Worm (Caenorhabditis elegans): ENCODE data around the gene btb-16.

The btb-16 gene

DNA sequence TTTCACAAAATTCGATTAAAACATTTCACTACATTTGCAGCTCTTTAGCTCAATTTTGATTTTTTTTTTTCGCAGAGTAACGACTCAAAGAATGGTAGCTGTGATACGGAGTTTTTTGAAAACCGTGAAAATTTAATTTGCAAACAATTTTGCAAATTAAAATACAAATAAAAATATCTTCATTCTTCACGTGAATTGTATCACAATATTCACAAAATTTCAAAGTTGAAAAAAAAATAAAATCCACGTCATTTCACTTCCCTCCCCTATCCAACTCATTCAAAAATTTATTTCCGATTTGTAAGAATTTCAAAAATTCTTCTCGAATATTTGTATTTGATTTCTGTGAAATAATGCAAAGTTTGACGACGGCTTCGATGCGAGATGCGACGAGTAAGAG lies 18.0 kb upstream of the btb-16 start, which contains the start of gene wht-4:
Gene wht-4 (plus strand): TSS at position 301 of the 400 bp plus-strand sequence.
- no peak for TF ChIP-seq lin-13 (GFP tag; optimal IDR thresholded peaks at IDR 0.05)
- no peak for TF ChIP-seq C34B4.2 (tag; optimal IDR thresholded peaks at IDR 0.05)
- TF ChIP-seq ces-1 (GFP tag; optimal IDR thresholded peaks at IDR 0.05) = no peak
- TF ChIP-seq dsc-1 (tag; optimal IDR thresholded peaks at IDR 0.05) = no peak
- no peak for TF ChIP-seq lin-15B (tag; optimal IDR thresholded peaks at IDR 0.05)
- no peak for TF ChIP-seq dpl-1 (GFP tag; optimal IDR thresholded peaks at IDR 0.05)
- TF ChIP-seq efl-1 (optimal IDR thresholded peaks at IDR 0.05) = no peak
- no peak for TF ChIP-seq efl-1 (GFP tag; optimal IDR thresholded peaks at IDR 0.05 in 1 of 2)
- TF ChIP-seq mep-1 (tag; optimal IDR thresholded peaks at IDR 0.05) = no peak
- no peak for TF ChIP-seq alr-1 (tag; optimal IDR thresholded peaks at IDR 0.05; ENCODE audit: borderline replicate concordance)
- no peak for TF ChIP-seq pag-3 (tag; optimal IDR thresholded peaks at IDR 0.05; ENCODE audit: borderline replicate concordance, insufficient read depth)
- no peak for TF ChIP-seq nhr-19 (GFP tag; conservative IDR thresholded peaks at IDR 0.05)
- TF ChIP-seq unc-98 (GFP tag; IDR thresholded peaks at IDR 0.05) = no peak
- TF ChIP-seq Y116A8C.19 (tag; optimal IDR thresholded peaks at IDR 0.05; ENCODE audit: borderline replicate concordance) = no peak
- no peak for TF ChIP-seq hpl-2 (GFP tag; optimal IDR thresholded peaks at IDR 0.05)
- no peak for TF ChIP-seq sox-4 (tag; optimal IDR thresholded peaks at IDR 0.05)
- TF ChIP-seq nhr-47 (tag; optimal IDR thresholded peaks at IDR 0.05) = no peak
- no peak for TF ChIP-seq fkh-8 (tag; optimal IDR thresholded peaks at IDR 0.05)
- no peak for TF ChIP-seq lir-3 (tag; optimal IDR thresholded peaks at IDR 0.05; ENCODE audit: poor library complexity)

DNA sequence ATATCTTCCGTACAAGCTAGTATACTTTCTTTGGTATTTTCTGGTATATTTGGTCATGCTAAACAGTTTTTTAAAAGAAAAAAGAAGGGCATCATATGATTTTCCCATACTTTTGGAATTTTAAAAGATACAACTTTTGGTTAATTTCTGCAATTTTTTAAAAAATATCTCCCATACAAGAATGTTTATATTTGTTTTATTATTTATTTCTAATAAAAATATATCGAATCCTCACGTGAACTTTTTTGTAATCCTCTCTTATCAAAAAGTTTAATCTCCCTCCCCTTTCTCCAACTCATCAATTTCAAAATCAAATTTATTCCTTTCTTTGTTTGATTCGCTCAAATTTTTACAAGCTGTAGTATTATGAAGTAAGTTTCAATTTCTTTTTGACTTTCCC lies 14.3 kb upstream of the btb-16 start, which contains the start of gene nep-13:
Gene nep-13 (plus strand): TSS at position 301 of the 400 bp plus-strand sequence.
- no peak for TF ChIP-seq xbp-1 (tag; optimal IDR thresholded peaks at IDR 0.05)
- no peak for TF ChIP-seq alr-1 (tag; optimal IDR thresholded peaks at IDR 0.05; ENCODE audit: borderline replicate concordance)
- no peak for TF ChIP-seq elt-3 (tag; optimal IDR thresholded peaks at IDR 0.05)

DNA sequence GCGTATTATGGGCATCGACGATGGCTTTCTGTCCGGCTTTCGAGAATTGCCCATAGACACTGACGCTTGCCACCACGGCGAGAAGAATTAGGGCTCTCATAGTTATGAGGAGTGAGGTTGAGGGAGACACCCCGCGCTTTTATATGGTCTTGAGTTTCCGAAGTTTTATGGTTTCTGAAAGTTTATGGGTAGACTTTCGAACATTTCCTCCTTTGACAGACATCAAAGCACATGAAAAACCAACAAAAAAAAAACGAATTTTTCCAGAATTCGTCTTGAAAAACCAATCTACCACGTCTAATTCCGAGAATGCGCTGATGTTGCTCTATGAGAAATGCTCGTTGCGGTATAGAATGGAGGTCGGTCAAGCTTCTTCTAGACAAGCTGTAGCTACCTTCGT lies 12.1 kb upstream of the btb-16 start, which contains the start of gene scl-15:
Gene scl-15 (minus strand): TSS at position 101 of the 400 bp plus-strand sequence.
- no peak for TF ChIP-seq ces-1 (GFP tag; optimal IDR thresholded peaks at IDR 0.05)
- TF ChIP-seq irx-1 (tag; optimal IDR thresholded peaks at IDR 0.05) = no peak
- TF ChIP-seq fos-1 (tag; optimal IDR thresholded peaks at IDR 0.05) = no peak
- TF ChIP-seq nhr-11 (tag; optimal IDR thresholded peaks at IDR 0.05) = no peak
- TF ChIP-seq sox-4 (tag; optimal IDR thresholded peaks at IDR 0.05) = no peak
- no peak for TF ChIP-seq ztf-11 (tag; optimal IDR thresholded peaks at IDR 0.05)
- no peak for TF ChIP-seq unc-30 (tag; optimal IDR thresholded peaks at IDR 0.05)
- no peak for TF ChIP-seq nhr-20 (tag; optimal IDR thresholded peaks at IDR 0.05)
- no peak for TF ChIP-seq aha-1 (tag; optimal IDR thresholded peaks at IDR 0.05)
- no peak for TF ChIP-seq snpc-4 (tag; optimal IDR thresholded peaks at IDR 0.05)

DNA sequence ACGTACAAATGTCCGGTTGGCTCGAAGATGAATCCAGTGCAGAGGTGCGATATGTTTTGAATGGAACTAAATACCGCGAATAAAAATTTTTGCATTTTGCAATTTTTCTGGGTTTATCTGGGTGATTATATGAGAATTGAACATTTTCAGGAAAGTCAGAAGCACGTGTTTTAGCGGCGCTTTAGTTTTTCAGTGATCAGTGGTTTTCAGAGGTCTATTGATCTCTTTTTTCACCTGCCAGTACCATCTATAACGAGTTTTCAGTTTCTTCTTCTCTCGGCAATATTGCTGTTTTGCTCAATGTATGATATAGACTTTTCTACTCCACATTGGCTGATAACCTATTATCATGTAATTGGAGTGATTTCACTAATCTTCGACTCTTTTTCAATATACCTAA lies 9.6 kb upstream of the btb-16 start, which contains the start of gene sri-63:
Gene sri-63 (plus strand): TSS at position 301 of the 400 bp plus-strand sequence.
- no peak for TF ChIP-seq ama-1 (optimal IDR thresholded peaks at IDR 0.05)
- no peak for TF ChIP-seq hpl-2 (GFP tag; optimal IDR thresholded peaks at IDR 0.05)
- TF ChIP-seq unc-30 (tag; optimal IDR thresholded peaks at IDR 0.05) = no peak
- TF ChIP-seq nhr-237 (tag; optimal IDR thresholded peaks at IDR 0.05) = no peak
- no peak for TF ChIP-seq vab-15 (tag; optimal IDR thresholded peaks at IDR 0.05)
- no peak for TF ChIP-seq dpl-1 (GFP tag; optimal IDR thresholded peaks at IDR 0.05)
- TF ChIP-seq dsc-1 (tag; optimal IDR thresholded peaks at IDR 0.05) = no peak
- no peak for TF ChIP-seq nhr-71 (tag; optimal IDR thresholded peaks at IDR 0.05)
- no peak for TF ChIP-seq lin-14 (GFP tag; optimal IDR thresholded peaks at IDR 0.05)
- no peak for TF ChIP-seq nhr-84 (tag; optimal IDR thresholded peaks at IDR 0.05)
- no peak for TF ChIP-seq Y116A8C.19 (tag; optimal IDR thresholded peaks at IDR 0.05; ENCODE audit: borderline replicate concordance)
- no peak for TF ChIP-seq skn-1 (tag; optimal IDR thresholded peaks at IDR 0.05)

All from whole organism, L1 larva.